Fruit fly (Drosophila melanogaster) whole organism, embryonic: ENCODE data around the gene bin.

Source experiments
- BEAF-32 ChIP-seq: fragments of 200-800 bp; sonication (Bioruptor generic); optimal IDR thresholded peaks from 3 replicates; lab custom pipeline; 2017; ENCODE audit warnings: missing biosample characterization, missing genetic modification characterization, mild to moderate bottlenecking, moderate library complexity, missing genetic modification reagents
- Bteb2 ChIP-seq: fragments of 200-800 bp; sonication (Bioruptor generic); optimal IDR thresholded peaks from 2 replicates; lab custom pipeline; 2016; ENCODE audit warnings: missing biosample characterization, missing genetic modification characterization
- CG10147 ChIP-seq: fragments of 200-800 bp; sonication (Bioruptor generic); optimal IDR thresholded peaks from 2 replicates; lab custom pipeline; 2019; ENCODE audit warnings: missing biosample characterization, mild to moderate bottlenecking, missing genetic modification characterization, moderate library complexity
- CG10209 ChIP-seq: fragments of 200-800 bp; sonication (Bioruptor generic); optimal IDR thresholded peaks from 3 replicates; lab custom pipeline; 2017; ENCODE audit warnings: missing biosample characterization, mild to moderate bottlenecking, missing genetic modification characterization, missing genetic modification reagents
- CG10274 ChIP-seq: fragments of 200-800 bp; sonication (Bioruptor generic); optimal IDR thresholded peaks from 3 replicates; lab custom pipeline; 2017; ENCODE audit warnings: missing biosample characterization, mild to moderate bottlenecking, missing genetic modification characterization
- CG11398 ChIP-seq: fragments of 200-800 bp; sonication (Bioruptor generic); optimal IDR thresholded peaks from 2 replicates; lab custom pipeline; 2016; ENCODE audit warnings: missing biosample characterization, missing genetic modification characterization
- CG12071 ChIP-seq: fragments of 200-800 bp; sonication (Bioruptor generic); optimal IDR thresholded peaks from 3 replicates; lab custom pipeline; 2018; ENCODE audit warnings: missing biosample characterization, mild to moderate bottlenecking, missing genetic modification characterization
- CG12236 ChIP-seq: fragments of 200-800 bp; sonication (Bioruptor generic); optimal IDR thresholded peaks from 2 replicates; lab custom pipeline; 2016; ENCODE audit warnings: missing biosample characterization, missing genetic modification characterization
- CG13287 ChIP-seq: fragments of 200-800 bp; sonication (Bioruptor generic); IDR thresholded peaks from 2 replicates; pipeline ENCODE4 v1.3.6; 2022; ENCODE audit warnings: missing biosample characterization, missing genetic modification characterization; ENCODE audit not compliant: partially characterized antibody
- CG33557 ChIP-seq: fragments of 200-800 bp; sonication (Bioruptor generic); optimal IDR thresholded peaks from 2 replicates; lab custom pipeline; 2019; ENCODE audit warnings: missing biosample characterization, mild to moderate bottlenecking, missing genetic modification characterization, moderate library complexity
- CG4282 ChIP-seq: fragments of 200-800 bp; sonication (Bioruptor generic); optimal IDR thresholded peaks from 2 replicates; lab custom pipeline; 2016; ENCODE audit warnings: missing biosample characterization, missing genetic modification characterization
- CG5180 ChIP-seq: fragments of 200-800 bp; sonication (Bioruptor generic); optimal IDR thresholded peaks from 3 replicates; lab custom pipeline; 2017; ENCODE audit warnings: missing biosample characterization, missing genetic modification characterization, mild to moderate bottlenecking, moderate library complexity, missing genetic modification reagents
- CG6854 ChIP-seq: fragments of 200-800 bp; sonication (Bioruptor generic); optimal IDR thresholded peaks from 3 replicates; lab custom pipeline; 2017; ENCODE audit warnings: missing biosample characterization, mild to moderate bottlenecking, missing genetic modification characterization
- CG7839 ChIP-seq: fragments of 200-800 bp; sonication (Bioruptor generic); optimal IDR thresholded peaks from 3 replicates; lab custom pipeline; 2018; ENCODE audit warnings: missing biosample characterization, mild to moderate bottlenecking, missing genetic modification characterization, moderate library complexity
- CG7963 ChIP-seq: fragments of 200-800 bp; sonication (Bioruptor generic); IDR thresholded peaks from 3 replicates; pipeline ENCODE4 v1.3.6; 2022; ENCODE audit warnings: missing biosample characterization, missing genetic modification characterization; ENCODE audit not compliant: partially characterized antibody
- CG8290 ChIP-seq, 3 experiments: fragments of 200-800 bp; sonication (Bioruptor generic); optimal IDR thresholded peaks; 2 replicates each; lab custom pipeline; 2016 to 2019; ENCODE audit warnings: missing biosample characterization in 3 of 3, missing genetic modification characterization in 3 of 3, mild to moderate bottlenecking in 2 of 3, moderate library complexity in 1 of 3
- CG9727 ChIP-seq: fragments of 200-800 bp; sonication (Bioruptor generic); optimal IDR thresholded peaks from 3 replicates; lab custom pipeline; 2017; ENCODE audit warnings: missing biosample characterization, mild to moderate bottlenecking, missing genetic modification characterization
- CG9932 ChIP-seq: fragments of 200-800 bp; sonication (Bioruptor generic); IDR thresholded peaks from 2 replicates; pipeline ENCODE4 v1.3.6; 2022; ENCODE audit warnings: missing biosample characterization, missing genetic modification characterization
- CTCF ChIP-seq: fragments of 200-800 bp; sonication (Bioruptor generic); optimal IDR thresholded peaks from 2 replicates; lab custom pipeline; 2017; ENCODE audit warnings: missing biosample characterization, mild to moderate bottlenecking, missing genetic modification characterization, moderate library complexity
- Dip2 ChIP-seq: fragments of 200-800 bp; sonication (Bioruptor generic); IDR thresholded peaks from 2 replicates; pipeline ENCODE4 v1.3.6; 2022; ENCODE audit warnings: missing biosample characterization, missing genetic modification characterization
- Ets97D ChIP-seq: fragments of 200-800 bp; sonication (Bioruptor generic); optimal IDR thresholded peaks from 3 replicates; lab custom pipeline; 2016; ENCODE audit warnings: missing biosample characterization, missing genetic modification characterization
- HHEX ChIP-seq: fragments of 200-800 bp; sonication (Bioruptor generic); optimal IDR thresholded peaks from 3 replicates; lab custom pipeline; 2017; ENCODE audit warnings: missing biosample characterization, mild to moderate bottlenecking, missing genetic modification characterization, missing genetic modification reagents
- HLH4C ChIP-seq: fragments of 200-800 bp; sonication (Bioruptor generic); IDR thresholded peaks from 3 replicates; pipeline ENCODE4 v1.3.6; 2022; ENCODE audit warnings: missing biosample characterization, missing genetic modification characterization; ENCODE audit not compliant: partially characterized antibody
- Jarid2 ChIP-seq: fragments of 200-800 bp; sonication (Bioruptor generic); optimal IDR thresholded peaks from 3 replicates; lab custom pipeline; 2017; ENCODE audit warnings: mild to moderate bottlenecking, missing biosample characterization, missing genetic modification reagents, missing genetic modification characterization
- Mrtf ChIP-seq: fragments of 200-800 bp; sonication (Bioruptor generic); IDR thresholded peaks from 3 replicates; pipeline ENCODE4 v1.3.6; 2022; ENCODE audit warnings: missing biosample characterization, missing genetic modification characterization
- PHDP ChIP-seq: fragments of 200-800 bp; sonication (Bioruptor generic); optimal IDR thresholded peaks from 3 replicates; lab custom pipeline; 2018; ENCODE audit warnings: missing biosample characterization, mild to moderate bottlenecking, missing genetic modification characterization, moderate library complexity
- Spps ChIP-seq: fragments of 200-800 bp; sonication (Bioruptor generic); optimal IDR thresholded peaks from 2 replicates; lab custom pipeline; 2018; ENCODE audit warnings: missing biosample characterization, mild to moderate bottlenecking, missing genetic modification characterization
- ato ChIP-seq: fragments of 200-800 bp; sonication (Bioruptor generic); IDR thresholded peaks from 2 replicates; pipeline ENCODE4 v1.3.6; 2022; ENCODE audit warnings: missing biosample characterization, missing genetic modification characterization; ENCODE audit not compliant: partially characterized antibody
- bbx ChIP-seq: fragments of 200-800 bp; sonication (Bioruptor generic); IDR thresholded peaks from 2 replicates; pipeline ENCODE4 v1.3.6; 2022; ENCODE audit warnings: missing biosample characterization, missing genetic modification characterization; ENCODE audit not compliant: partially characterized antibody
- bcd ChIP-seq: fragments of 200-800 bp; sonication (Bioruptor generic); optimal IDR thresholded peaks from 2 replicates; lab custom pipeline; 2017; ENCODE audit warnings: missing biosample characterization, mild to moderate bottlenecking, missing genetic modification characterization
- cas ChIP-seq: fragments of 200-800 bp; sonication (Bioruptor generic); IDR thresholded peaks from 2 replicates; pipeline ENCODE4 v1.3.6; 2022; ENCODE audit warnings: missing biosample characterization, missing genetic modification characterization
- croc ChIP-seq: fragments of 200-800 bp; sonication (Bioruptor generic); conservative IDR thresholded peaks from 3 replicates; pipeline ENCODE4 v1.3.6; 2022; ENCODE audit warnings: missing biosample characterization, missing genetic modification characterization
- da ChIP-seq: fragments of 200-800 bp; sonication (Bioruptor generic); optimal IDR thresholded peaks from 2 replicates; lab custom pipeline; 2016; ENCODE audit warnings: missing biosample characterization, missing genetic modification characterization
- exex ChIP-seq: fragments of 200-800 bp; sonication (Bioruptor generic); optimal IDR thresholded peaks from 4 replicates; lab custom pipeline; 2018; ENCODE audit warnings: missing biosample characterization, mild to moderate bottlenecking, missing genetic modification characterization, moderate library complexity
- hkb ChIP-seq, 2 experiments: fragments of 200-800 bp in 1 of 2; fragments of >200 bp in 1 of 2; sonication (Bioruptor generic) in 1 of 2; IDR thresholded peaks in 1 of 2; optimal IDR thresholded peaks in 1 of 2; 2 replicates each; pipeline versions ENCODE4 v1.3.6 to Lab custom; 2017 to 2022; ENCODE audit warnings: missing biosample characterization in 1 of 2, missing genetic modification characterization in 1 of 2
- nerfin-1 ChIP-seq: fragments of 200-800 bp; sonication (Bioruptor generic); optimal IDR thresholded peaks from 3 replicates; lab custom pipeline; 2019; ENCODE audit warnings: missing biosample characterization, mild to moderate bottlenecking, missing genetic modification characterization, moderate library complexity
- nerfin-2 ChIP-seq: fragments of 200-800 bp; sonication (Bioruptor generic); IDR thresholded peaks from 2 replicates; pipeline ENCODE4 v1.3.6; 2022; ENCODE audit warnings: missing biosample characterization, missing genetic modification characterization; ENCODE audit not compliant: partially characterized antibody
- nom ChIP-seq: fragments of 200-800 bp; sonication (Bioruptor generic); optimal IDR thresholded peaks from 2 replicates; lab custom pipeline; 2017; ENCODE audit warnings: missing biosample characterization, missing genetic modification characterization, mild to moderate bottlenecking, moderate library complexity, missing genetic modification reagents
- onecut ChIP-seq: fragments of 200-800 bp; sonication (Bioruptor generic); IDR thresholded peaks from 2 replicates; pipeline ENCODE4 v1.3.6; 2022; ENCODE audit warnings: missing biosample characterization, missing genetic modification characterization
- pnt ChIP-seq: fragments of 200-800 bp; sonication (Bioruptor generic); optimal IDR thresholded peaks from 3 replicates; lab custom pipeline; 2016; ENCODE audit warnings: missing biosample characterization, missing genetic modification characterization
- pzg ChIP-seq: fragments of 200-800 bp; sonication (Bioruptor generic); optimal IDR thresholded peaks from 3 replicates; lab custom pipeline; 2018; ENCODE audit warnings: missing biosample characterization, mild to moderate bottlenecking, missing genetic modification characterization, moderate library complexity
- ranshi ChIP-seq: fragments of 200-800 bp; sonication (Bioruptor generic); IDR thresholded peaks from 2 replicates; pipeline ENCODE4 v1.3.6; 2022; ENCODE audit warnings: missing biosample characterization, missing genetic modification characterization
- shn ChIP-seq: fragments of 200-800 bp; sonication (Bioruptor generic); optimal IDR thresholded peaks from 3 replicates; lab custom pipeline; 2016; ENCODE audit warnings: missing biosample characterization, missing genetic modification characterization
- ssp ChIP-seq: fragments of 200-800 bp; sonication (Bioruptor generic); IDR thresholded peaks from 2 replicates; pipeline ENCODE4 v1.3.6; 2022; ENCODE audit warnings: missing biosample characterization, missing genetic modification characterization
- trh ChIP-seq: fragments of 200-800 bp; sonication (Bioruptor generic); optimal IDR thresholded peaks from 2 replicates; lab custom pipeline; 2016; ENCODE audit warnings: missing biosample characterization, missing genetic modification characterization
- vnd ChIP-seq: fragments of 200-800 bp; sonication (Bioruptor generic); IDR thresholded peaks from 3 replicates; pipeline ENCODE4 v1.3.6; 2022; ENCODE audit warnings: missing biosample characterization, missing genetic modification characterization; ENCODE audit not compliant: partially characterized antibody

The bin gene

DNA sequence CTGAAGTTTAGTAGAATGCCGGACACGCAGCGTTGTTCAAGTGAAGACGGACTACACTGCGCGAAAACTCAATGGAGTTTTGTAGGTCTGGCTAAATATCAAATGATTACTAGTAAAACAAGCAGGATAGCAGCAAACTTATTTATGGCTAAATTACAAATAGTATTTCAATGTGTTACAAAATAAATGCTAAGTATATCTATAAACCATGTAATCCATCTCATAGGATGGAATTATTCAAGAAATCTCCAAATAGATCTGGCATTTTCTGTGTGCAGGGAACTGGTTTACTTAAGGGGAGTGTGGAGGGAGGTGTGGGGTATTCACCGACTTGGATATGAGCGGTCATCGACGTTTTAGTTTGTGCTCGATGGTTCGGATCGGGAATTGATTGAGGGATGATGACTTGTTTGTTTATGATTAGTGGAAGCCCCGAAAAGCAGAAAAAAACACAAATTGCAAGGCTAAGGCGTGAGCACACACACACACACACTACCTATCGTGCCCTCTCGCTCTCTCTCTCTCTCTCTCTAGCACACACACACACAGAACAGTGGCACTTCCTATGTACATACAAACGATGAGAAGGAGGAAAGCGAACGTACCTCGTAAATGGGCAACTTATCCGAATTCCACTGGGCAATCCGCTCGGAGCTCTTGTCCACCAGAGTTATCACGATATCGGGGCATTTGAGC lies 26.5 kb upstream of the bin start (continued):
- peak; percentile 64; the same call in 1 of the 2 replicates for TF ChIP-seq ranshi (GFP tag; lab: Robert Waterston, UW)
- TF ChIP-seq Jarid2 (GFP tag; lab: Kevin White, UChicago) = no peak
- no peak for TF ChIP-seq bbx (GFP tag; lab: Robert Waterston, UW)
- TF ChIP-seq Spps (tag; lab: Kevin White, UChicago) = peak; percentile 72
- peak; percentile 18 for TF ChIP-seq nerfin-1
- peak; percentile 79 for TF ChIP-seq bcd (GFP tag; lab: Kevin White, UChicago)
- TF ChIP-seq CG5180 (GFP tag; lab: Kevin White, UChicago) = no peak
- TF ChIP-seq CG12071 (GFP tag; lab: Kevin White, UChicago) = peak; percentile 73
- TF ChIP-seq hkb (optimal IDR thresholded peaks at IDR 0.05; lab: Kevin White, UChicago) = no peak
- TF ChIP-seq hkb (GFP tag; IDR thresholded peaks at IDR 0.05; lab: Robert Waterston, UW) = peak; percentile 70; the same call in 1 of the 2 replicates
- TF ChIP-seq CG11398 = peak; percentile 63
- TF ChIP-seq onecut = peak; percentile 53
- peak; percentile 78 for TF ChIP-seq trh (GFP tag; lab: Kevin White, UChicago)
- peak; percentile 32 for TF ChIP-seq Ets97D
- TF ChIP-seq CG10209 (GFP tag; lab: Kevin White, UChicago) = peak; percentile 87
- no peak for TF ChIP-seq Dip2 (GFP tag; lab: Robert Waterston, UW)

dm6 chr3L:6964488-6965152 lies 25.8 kb upstream of the bin start, which contains the start of gene sgl:
Gene sgl, minus strand, starts transcription at chr3L:6964758.
- TF ChIP-seq Bteb2 (GFP tag; lab: Kevin White, UChicago) = no peak
- TF ChIP-seq CTCF (GFP tag; lab: Kevin White, UChicago) = no peak
- TF ChIP-seq HHEX (GFP tag; lab: Kevin White, UChicago) = peak; percentile 39
- no peak for TF ChIP-seq CG10274
- peak; percentile 84 for TF ChIP-seq nom
- TF ChIP-seq exex (tag; lab: Kevin White, UChicago) = peak; percentile 19
- TF ChIP-seq da (GFP tag; lab: Kevin White, UChicago) = no peak
- no peak for TF ChIP-seq cas (GFP tag; lab: Robert Waterston, UW)
- no peak for TF ChIP-seq vnd (GFP tag; lab: Robert Waterston, UW)
- TF ChIP-seq CG9727 (GFP tag; lab: Kevin White, UChicago) = no peak
- peak; percentile 37 for TF ChIP-seq PHDP (tag; lab: Kevin White, UChicago)
- TF ChIP-seq nerfin-2 = peak; percentile 27; the same call in 1 of the 2 replicates
- TF ChIP-seq CG7963 = 0 out of 3 replicates have a peak, but pooled peaks have one; percentile 27
- TF ChIP-seq CG9932 (GFP tag; lab: Robert Waterston, UW) = peak; percentile 48
- peak; percentile 49; the same call in 1 of the 3 replicates for TF ChIP-seq HLH4C
- TF ChIP-seq BEAF-32 (GFP tag; lab: Kevin White, UChicago) = peak; percentile 38
- TF ChIP-seq croc (GFP tag; lab: Robert Waterston, UW) = no peak
- peak; percentile 10 for TF ChIP-seq shn
- TF ChIP-seq CG13287 = peak; percentile 74
- no peak for TF ChIP-seq Mrtf (GFP tag; lab: Robert Waterston, UW)
- TF ChIP-seq CG4282 (GFP tag; lab: Kevin White, UChicago) = no peak
- no peak for TF ChIP-seq CG10147
- peak; percentile 82 for TF ChIP-seq pzg (GFP tag; lab: Kevin White, UChicago)
- peak; percentile 67 for TF ChIP-seq ato (GFP tag; lab: Robert Waterston, UW)
- no peak for TF ChIP-seq pnt
- TF ChIP-seq CG6854 (GFP tag; lab: Kevin White, UChicago) = peak; percentile 13
- peak; percentile 12 for TF ChIP-seq CG33557 (GFP tag; lab: Kevin White, UChicago)
- TF ChIP-seq CG8290 (GFP tag; optimal IDR thresholded peaks at IDR 0.05; lab: Kevin White, UChicago) = peak; percentile 76
- peak; percentile 69 to 81 for TF ChIP-seq CG8290 (tag; optimal IDR thresholded peaks at IDR 0.05; lab: Kevin White, UChicago)
- TF ChIP-seq CG12236 (GFP tag; lab: Kevin White, UChicago) = peak; percentile 20
- no peak for TF ChIP-seq ssp (GFP tag; lab: Robert Waterston, UW)
- TF ChIP-seq CG7839 (tag; lab: Kevin White, UChicago) = peak; percentile 26
